Fruit fly (Drosophila melanogaster) whole organism: Measurements from ENCODE around the gene CG5004.

Source experiments
- EcR ChIP-seq, 2 experiments: fragments of >200 bp; optimal IDR thresholded peaks; 2 replicates each; lab custom pipeline; 2017; ENCODE audit warnings: missing biosample characterization in 2 of 2, missing genetic modification characterization in 2 of 2, missing genetic modification reagents in 2 of 2
- pan ChIP-seq: fragments of >200 bp; optimal IDR thresholded peaks from 2 replicates; lab custom pipeline; 2017
- psq ChIP-seq: fragments of >200 bp; optimal IDR thresholded peaks from 2 replicates; lab custom pipeline; 2017
- usp ChIP-seq: fragments of >200 bp; optimal IDR thresholded peaks from 2 replicates; lab custom pipeline; 2017; ENCODE audit warnings: missing biosample characterization, missing genetic modification characterization, mixed read lengths

dm6 chrX:17091062-17091904 lies 16.1 kb upstream of the CG5004 start, which contains the start of the genes CG16700 and CG4991:
- no peak for TF ChIP-seq pan
- no peak for TF ChIP-seq usp (GFP tag; lab: Kevin White, UChicago)
- TF ChIP-seq EcR (GFP tag; optimal IDR thresholded peaks at IDR 0.05; lab: Kevin White, UChicago) = no peak
- TF ChIP-seq psq = no peak
